Fruit fly (Drosophila melanogaster) whole organism, embryonic: ENCODE results near the gene CG5846.
A peak's percentile ranks its signal among the peaks of the same experiment; 100 is the strongest.

Experiments
- Atf3 ChIP-seq: fragments of 200-800 bp; sonication (Bioruptor generic); optimal IDR thresholded peaks from 3 replicates; lab custom pipeline; 2016; ENCODE audit warnings: missing biosample characterization, missing genetic modification characterization
- Blimp-1 ChIP-seq: fragments of 200-800 bp; sonication (Bioruptor generic); optimal IDR thresholded peaks from 3 replicates; lab custom pipeline; 2018; ENCODE audit warnings: missing biosample characterization, missing genetic modification characterization, mild to moderate bottlenecking, moderate library complexity, missing genetic modification reagents
- CG10267 ChIP-seq: fragments of 200-800 bp; sonication (Bioruptor generic); optimal IDR thresholded peaks from 2 replicates; lab custom pipeline; 2018; ENCODE audit warnings: missing biosample characterization, mild to moderate bottlenecking, missing genetic modification characterization, moderate library complexity
- CG12071 ChIP-seq: fragments of 200-800 bp; sonication (Bioruptor generic); optimal IDR thresholded peaks from 3 replicates; lab custom pipeline; 2018; ENCODE audit warnings: missing biosample characterization, mild to moderate bottlenecking, missing genetic modification characterization
- CG12219 ChIP-seq: fragments of 200-800 bp; sonication (Bioruptor generic); optimal IDR thresholded peaks from 3 replicates; lab custom pipeline; 2018; ENCODE audit warnings: missing biosample characterization, mild to moderate bottlenecking, missing genetic modification characterization
- CG12942 ChIP-seq: fragments of 200-800 bp; sonication (Bioruptor generic); optimal IDR thresholded peaks from 3 replicates; lab custom pipeline; 2016; ENCODE audit warnings: missing biosample characterization, missing genetic modification characterization
- CG13775 ChIP-seq: fragments of 200-800 bp; sonication (Bioruptor generic); optimal IDR thresholded peaks from 3 replicates; lab custom pipeline; 2017; ENCODE audit warnings: missing biosample characterization, mild to moderate bottlenecking, missing genetic modification characterization
- CG15479 ChIP-seq: fragments of 200-800 bp; sonication (Bioruptor generic); optimal IDR thresholded peaks from 3 replicates; lab custom pipeline; 2019; ENCODE audit warnings: missing biosample characterization, mild to moderate bottlenecking, missing genetic modification characterization, moderate library complexity
- CG18476 ChIP-seq: fragments of 200-800 bp; sonication (Bioruptor generic); optimal IDR thresholded peaks from 2 replicates; lab custom pipeline; 2016; ENCODE audit warnings: missing biosample characterization, mild to moderate bottlenecking, missing genetic modification characterization
- CG30431 ChIP-seq: fragments of 200-800 bp; sonication (Bioruptor generic); optimal IDR thresholded peaks from 2 replicates; lab custom pipeline; 2017; ENCODE audit warnings: missing biosample characterization, missing genetic modification characterization
- CG32532 ChIP-seq: fragments of 200-800 bp; sonication (Bioruptor generic); IDR thresholded peaks from 2 replicates; pipeline ENCODE4 v1.3.6; 2022; ENCODE audit warnings: missing biosample characterization, missing genetic modification characterization
- CG32767 ChIP-seq: fragments of 200-800 bp; sonication (Bioruptor generic); IDR thresholded peaks from 2 replicates; pipeline ENCODE4 v1.3.6; 2022; ENCODE audit warnings: missing biosample characterization, missing genetic modification characterization
- CG33213 ChIP-seq: fragments of 200-800 bp; sonication (Bioruptor generic); optimal IDR thresholded peaks from 3 replicates; lab custom pipeline; 2016; ENCODE audit warnings: missing biosample characterization, missing genetic modification characterization
- CG3847 ChIP-seq: fragments of 200-800 bp; sonication (Bioruptor generic); IDR thresholded peaks from 2 replicates; pipeline ENCODE4 v1.3.6; 2022; ENCODE audit warnings: missing biosample characterization, missing genetic modification characterization
- CG4854 ChIP-seq: fragments of 200-800 bp; sonication (Bioruptor generic); optimal IDR thresholded peaks from 2 replicates; lab custom pipeline; 2016; ENCODE audit warnings: missing biosample characterization, missing genetic modification characterization, inconsistent platforms
- CG5245 ChIP-seq: fragments of 200-800 bp; sonication (Bioruptor generic); optimal IDR thresholded peaks from 3 replicates; lab custom pipeline; 2016; ENCODE audit warnings: missing biosample characterization, missing genetic modification characterization
- CG6683 ChIP-seq: fragments of 200-800 bp; sonication (Bioruptor generic); optimal IDR thresholded peaks from 2 replicates; lab custom pipeline; 2017; ENCODE audit warnings: missing biosample characterization, mild to moderate bottlenecking, missing genetic modification characterization, missing genetic modification reagents
- CG6813 ChIP-seq: fragments of 200-800 bp; sonication (Bioruptor generic); optimal IDR thresholded peaks from 2 replicates; lab custom pipeline; 2017; ENCODE audit warnings: missing biosample characterization, missing genetic modification characterization, mild to moderate bottlenecking, moderate library complexity, missing genetic modification reagents
- CG8478 ChIP-seq: fragments of >200 bp; optimal IDR thresholded peaks from 2 replicates; lab custom pipeline; 2018
- Dfd ChIP-seq, 2 experiments: fragments of >200 bp; optimal IDR thresholded peaks; 2 replicates each; lab custom pipeline; 2017; ENCODE audit warnings: missing biosample characterization in 2 of 2, missing genetic modification characterization in 2 of 2
- ERR ChIP-seq: fragments of 200-800 bp; sonication (Bioruptor generic); optimal IDR thresholded peaks from 2 replicates; lab custom pipeline; 2016; ENCODE audit warnings: missing biosample characterization, missing genetic modification characterization
- Gug ChIP-seq: fragments of 200-800 bp; sonication (Bioruptor generic); IDR thresholded peaks from 4 replicates; pipeline ENCODE4 v1.3.6; 2022; ENCODE audit warnings: missing biosample characterization, missing genetic modification characterization
- HLH3B ChIP-seq: fragments of 200-800 bp; sonication (Bioruptor generic); IDR thresholded peaks from 2 replicates; pipeline ENCODE4 v1.3.6; 2022; ENCODE audit warnings: missing biosample characterization, missing genetic modification characterization
- Lhr ChIP-seq: fragments of 200-800 bp; sonication (Bioruptor generic); optimal IDR thresholded peaks from 3 replicates; lab custom pipeline; 2017; ENCODE audit warnings: mild to moderate bottlenecking, missing biosample characterization, missing genetic modification reagents, missing genetic modification characterization
- NK7.1 ChIP-seq: fragments of 200-800 bp; sonication (Bioruptor generic); optimal IDR thresholded peaks from 3 replicates; lab custom pipeline; 2016; ENCODE audit warnings: missing biosample characterization, missing genetic modification characterization
- PHDP ChIP-seq: fragments of 200-800 bp; sonication (Bioruptor generic); optimal IDR thresholded peaks from 3 replicates; lab custom pipeline; 2018; ENCODE audit warnings: missing biosample characterization, mild to moderate bottlenecking, missing genetic modification characterization, moderate library complexity
- Rx ChIP-seq: fragments of 200-800 bp; sonication (Bioruptor generic); IDR thresholded peaks from 2 replicates; pipeline ENCODE4 v1.3.6; 2022; ENCODE audit warnings: missing biosample characterization, missing genetic modification characterization
- Sin3A ChIP-seq: fragments of >200 bp; optimal IDR thresholded peaks from 2 replicates; lab custom pipeline; 2018
- Ssrp ChIP-seq: fragments of 200-800 bp; sonication (Bioruptor generic); optimal IDR thresholded peaks from 2 replicates; lab custom pipeline; 2018; ENCODE audit warnings: missing biosample characterization, mild to moderate bottlenecking, missing genetic modification characterization, moderate library complexity
- TFAM ChIP-seq: fragments of 200-800 bp; sonication (Bioruptor generic); optimal IDR thresholded peaks from 2 replicates; lab custom pipeline; 2017; ENCODE audit warnings: missing biosample characterization, missing genetic modification characterization, inconsistent platforms
- Vsx1 ChIP-seq: fragments of 200-800 bp; sonication (Bioruptor generic); optimal IDR thresholded peaks from 2 replicates; lab custom pipeline; 2017; ENCODE audit warnings: missing biosample characterization, mild to moderate bottlenecking, missing genetic modification characterization, missing genetic modification reagents
- ab ChIP-seq: fragments of 200-800 bp; sonication (Bioruptor generic); optimal IDR thresholded peaks from 2 replicates; lab custom pipeline; 2016; ENCODE audit warnings: missing biosample characterization, missing genetic modification characterization
- bigmax ChIP-seq: fragments of 200-800 bp; sonication (Bioruptor generic); optimal IDR thresholded peaks from 2 replicates; lab custom pipeline; 2018; ENCODE audit warnings: missing biosample characterization, mild to moderate bottlenecking, missing genetic modification characterization
- cato ChIP-seq: fragments of 200-800 bp; sonication (Bioruptor generic); optimal IDR thresholded peaks from 2 replicates; lab custom pipeline; 2016; ENCODE audit warnings: missing biosample characterization, missing genetic modification characterization, borderline replicate concordance
- crp ChIP-seq, 2 experiments: fragments of 200-800 bp; sonication (Bioruptor generic); optimal IDR thresholded peaks; 2 replicates in 1 of 2; 3 replicates in 1 of 2; lab custom pipeline; 2017; ENCODE audit warnings: missing biosample characterization in 2 of 2, missing genetic modification characterization in 2 of 2, mild to moderate bottlenecking in 1 of 2, moderate library complexity in 1 of 2
- cwo ChIP-seq: fragments of 200-800 bp; sonication (Bioruptor generic); optimal IDR thresholded peaks from 3 replicates; lab custom pipeline; 2017; ENCODE audit warnings: missing biosample characterization, missing genetic modification characterization, mild to moderate bottlenecking, moderate library complexity, missing genetic modification reagents
- dati ChIP-seq: fragments of 200-800 bp; sonication (Bioruptor generic); IDR thresholded peaks from 2 replicates; pipeline ENCODE4 v1.3.6; 2022; ENCODE audit warnings: missing biosample characterization, missing genetic modification characterization
- dpn ChIP-seq, 2 experiments: fragments of 200-800 bp; sonication (Bioruptor generic); optimal IDR thresholded peaks; 3 replicates each; lab custom pipeline; 2016; ENCODE audit warnings: missing biosample characterization in 2 of 2, missing genetic modification characterization in 2 of 2
- gem ChIP-seq: fragments of 200-800 bp; sonication (Bioruptor generic); optimal IDR thresholded peaks from 2 replicates; lab custom pipeline; 2019; ENCODE audit warnings: missing biosample characterization, mild to moderate bottlenecking, missing genetic modification characterization, moderate library complexity
- gsb ChIP-seq: fragments of 200-800 bp; sonication (Bioruptor generic); IDR thresholded peaks from 2 replicates; pipeline ENCODE4 v1.3.6; 2022; ENCODE audit warnings: missing biosample characterization, missing genetic modification characterization
- jigr1 ChIP-seq: fragments of 200-800 bp; sonication (Bioruptor generic); IDR thresholded peaks from 3 replicates; pipeline ENCODE4 v1.3.6; 2022; ENCODE audit warnings: missing biosample characterization, missing genetic modification characterization
- jing ChIP-seq: fragments of 200-800 bp; sonication (Bioruptor generic); optimal IDR thresholded peaks from 2 replicates; lab custom pipeline; 2018; ENCODE audit warnings: missing biosample characterization, mild to moderate bottlenecking, missing genetic modification characterization
- kni ChIP-seq: fragments of 200-800 bp; sonication (Bioruptor generic); optimal IDR thresholded peaks from 3 replicates; lab custom pipeline; 2017; ENCODE audit warnings: mild to moderate bottlenecking, missing biosample characterization, missing genetic modification reagents, missing genetic modification characterization
- oc ChIP-seq: fragments of 200-800 bp; sonication (Bioruptor generic); optimal IDR thresholded peaks from 2 replicates; lab custom pipeline; 2018; ENCODE audit warnings: missing biosample characterization, mild to moderate bottlenecking, missing genetic modification characterization, moderate library complexity
- phol ChIP-seq: fragments of 200-800 bp; sonication (Bioruptor generic); optimal IDR thresholded peaks from 3 replicates; lab custom pipeline; 2018; ENCODE audit warnings: missing biosample characterization, mild to moderate bottlenecking, missing genetic modification characterization, moderate library complexity
- pros ChIP-seq: fragments of 200-800 bp; sonication (Bioruptor generic); optimal IDR thresholded peaks from 3 replicates; lab custom pipeline; 2019; ENCODE audit warnings: missing biosample characterization, mild to moderate bottlenecking, missing genetic modification characterization, moderate library complexity
- scrt ChIP-seq: fragments of 200-800 bp; sonication (Bioruptor generic); optimal IDR thresholded peaks from 2 replicates; lab custom pipeline; 2018; ENCODE audit warnings: missing biosample characterization, mild to moderate bottlenecking, missing genetic modification characterization, moderate library complexity
- sob ChIP-seq: fragments of 200-800 bp; sonication (Bioruptor generic); IDR thresholded peaks from 2 replicates; pipeline ENCODE4 v1.3.6; 2022; ENCODE audit warnings: missing biosample characterization, missing genetic modification characterization
- twi ChIP-seq: fragments of 200-800 bp; optimal IDR thresholded peaks from 2 replicates; lab custom pipeline; 2019; ENCODE audit warnings: missing biosample characterization, mild to moderate bottlenecking, missing genetic modification characterization, moderate library complexity
- usp ChIP-seq: fragments of >200 bp; optimal IDR thresholded peaks from 2 replicates; lab custom pipeline; 2017; ENCODE audit warnings: missing biosample characterization, missing genetic modification characterization
- wek ChIP-seq: fragments of 200-800 bp; sonication (Bioruptor generic); optimal IDR thresholded peaks from 3 replicates; lab custom pipeline; 2018; ENCODE audit warnings: missing biosample characterization, mild to moderate bottlenecking, missing genetic modification characterization, moderate library complexity

CG5846 gene

DNA sequence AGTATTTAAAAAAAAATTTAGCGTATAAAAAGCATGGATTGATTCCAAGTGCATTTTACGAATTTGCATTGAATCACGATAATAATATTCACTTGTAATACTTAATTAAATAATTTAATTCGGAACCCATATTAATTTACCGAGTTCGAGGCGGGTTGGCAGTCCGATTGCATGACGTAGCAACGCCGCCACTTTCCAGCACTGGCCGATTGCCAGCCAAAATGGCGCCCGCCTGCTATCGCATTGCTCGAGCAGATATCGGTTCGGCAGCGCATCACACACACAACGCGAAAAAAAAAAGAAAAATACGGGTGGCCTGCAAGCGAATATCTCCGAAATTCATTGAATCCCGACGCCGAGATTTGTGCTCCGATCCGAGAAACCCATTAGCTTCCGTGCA, 46.6 kb upstream of the CG5846 start, which contains the start of gene Ndf (continued):
- TF ChIP-seq usp (GFP tag; lab: Kevin White, UChicago) = no peak
- TF ChIP-seq CG6813 (GFP tag; lab: Kevin White, UChicago) = peak; percentile 24
- no peak for TF ChIP-seq bigmax
- TF ChIP-seq Sin3A (lab: Kevin White, UChicago) = no peak
- TF ChIP-seq CG5245 (GFP tag; lab: Kevin White, UChicago) = peak; percentile 23
- TF ChIP-seq pros = no peak
- peak; percentile 6 for TF ChIP-seq twi (tag; lab: Kevin White, UChicago)
- peak; percentile 53; the same call in 1 of the 3 replicates for TF ChIP-seq jigr1 (GFP tag; lab: Robert Waterston, UW)
- TF ChIP-seq sob (GFP tag; lab: Robert Waterston, UW) = peak; percentile 76
- peak; percentile 41 for TF ChIP-seq ERR
- peak; percentile 62; the same call in 1 of the 4 replicates for TF ChIP-seq Gug (GFP tag; lab: Robert Waterston, UW)
- peak; percentile 31 for TF ChIP-seq cwo (GFP tag; lab: Kevin White, UChicago)
- no peak for TF ChIP-seq CG12071
- peak; percentile 93 for TF ChIP-seq CG3847 (GFP tag; lab: Robert Waterston, UW)
- TF ChIP-seq HLH3B (GFP tag; lab: Robert Waterston, UW) = peak; percentile 61; the same call in 1 of the 2 replicates
- peak; percentile 2 for TF ChIP-seq kni (GFP tag; lab: Kevin White, UChicago)
- peak; percentile 100 for TF ChIP-seq phol (tag; lab: Kevin White, UChicago)
- no peak for TF ChIP-seq dati (GFP tag; lab: Robert Waterston, UW)
- TF ChIP-seq Atf3 = peak; percentile 28
- no peak for TF ChIP-seq Dfd (GFP tag; optimal IDR thresholded peaks at IDR 0.05; lab: Kevin White, UChicago)
- TF ChIP-seq CG4854 (GFP tag; lab: Kevin White, UChicago) = peak; percentile 41
- no peak for TF ChIP-seq TFAM
- TF ChIP-seq CG13775 (GFP tag; lab: Kevin White, UChicago) = peak; percentile 52
- TF ChIP-seq ab (GFP tag; lab: Kevin White, UChicago) = no peak
- TF ChIP-seq CG18476 (GFP tag; lab: Kevin White, UChicago) = peak; percentile 43
- TF ChIP-seq gem (tag; lab: Kevin White, UChicago) = peak; percentile 65
- TF ChIP-seq CG8478 (lab: Kevin White, UChicago) = no peak
- peak; percentile 51 for TF ChIP-seq CG33213
- TF ChIP-seq Lhr = peak; percentile 65
- TF ChIP-seq CG12942 (GFP tag; lab: Kevin White, UChicago) = peak; percentile 50
- peak; percentile 59 for TF ChIP-seq PHDP (tag; lab: Kevin White, UChicago)
- no peak for TF ChIP-seq NK7.1 (GFP tag; lab: Kevin White, UChicago)
- TF ChIP-seq dpn (GFP tag; optimal IDR thresholded peaks at IDR 0.05; lab: Kevin White, UChicago) = peak; percentile 61 to 63
- no peak for TF ChIP-seq CG32767
- TF ChIP-seq Rx = peak; percentile 64
- no peak for TF ChIP-seq jing (GFP tag; lab: Kevin White, UChicago)
- no peak for TF ChIP-seq gsb
- peak; percentile 32 for TF ChIP-seq CG30431 (GFP tag; lab: Kevin White, UChicago)
- TF ChIP-seq CG6683 (GFP tag; lab: Kevin White, UChicago) = peak; percentile 9
- no peak for TF ChIP-seq Vsx1
- peak; percentile 32 for TF ChIP-seq cato (GFP tag; lab: Kevin White, UChicago)
- peak; percentile 4 for TF ChIP-seq oc (tag; lab: Kevin White, UChicago)
- no peak for TF ChIP-seq CG12219 (GFP tag; lab: Kevin White, UChicago)
- peak; percentile 26 for TF ChIP-seq scrt (GFP tag; lab: Kevin White, UChicago)
- peak; percentile 98 for TF ChIP-seq CG10267 (tag; lab: Kevin White, UChicago)
- peak in 1 of 2 experiments; percentile 16 for TF ChIP-seq crp (GFP tag; optimal IDR thresholded peaks at IDR 0.05; lab: Kevin White, UChicago)
- no peak for TF ChIP-seq Blimp-1
- TF ChIP-seq Ssrp (tag; lab: Kevin White, UChicago) = peak; percentile 26
- TF ChIP-seq CG15479 = no peak
- peak; percentile 83 for TF ChIP-seq CG32532 (GFP tag; lab: Robert Waterston, UW)
- TF ChIP-seq wek (GFP tag; lab: Kevin White, UChicago) = peak; percentile 41
